Worm (Caenorhabditis elegans) whole organism, L4 larva: ENCODE results near the gene lec-1.
A peak's percentile ranks its signal among the peaks of the same experiment; 100 is the strongest.

Source experiments
- F10B5.3 ChIP-seq: sonication (generic microtip); optimal IDR thresholded peaks from 2 replicates; lab custom pipeline; 2016; ENCODE audit warnings: mild to moderate bottlenecking, missing genetic modification characterization, missing compliant biosample characterization
- T20F7.1 ChIP-seq: fragments of 200-800 bp; sonication (Bioruptor generic); optimal IDR thresholded peaks from 2 replicates; lab custom pipeline; 2018; ENCODE audit warnings: mild to moderate bottlenecking, missing genetic modification characterization, missing compliant biosample characterization
- T26A8.4 ChIP-seq: fragments of 200-800 bp; sonication (Bioruptor generic); IDR thresholded peaks from 2 replicates; pipeline ENCODE4 v1.3.6; 2022; ENCODE audit warnings: missing genetic modification characterization, missing compliant biosample characterization
- aha-1 ChIP-seq: fragments of 150-350 bp; peaks from one replicate; lab custom pipeline; 2014; ENCODE audit warnings: missing biosample characterization, missing genetic modification characterization
- aly-2 ChIP-seq: sonication (generic microtip); optimal IDR thresholded peaks from 2 replicates; lab custom pipeline; 2018; ENCODE audit warnings: missing biosample characterization, missing genetic modification characterization
- attf-4 ChIP-seq: sonication (generic microtip); optimal IDR thresholded peaks from 3 replicates; lab custom pipeline; 2017; ENCODE audit warnings: missing biosample characterization, missing genetic modification characterization
- ceh-62 ChIP-seq: sonication (generic microtip); optimal IDR thresholded peaks from 2 replicates; lab custom pipeline; 2017; ENCODE audit warnings: missing biosample characterization, missing genetic modification characterization
- ces-1 ChIP-seq: fragments of 150-350 bp; sonication (generic microtip); optimal IDR thresholded peaks from 4 replicates; lab custom pipeline; 2014; ENCODE audit warnings: missing biosample characterization, missing genetic modification reagents, missing genetic modification characterization
- ctbp-1 ChIP-seq: fragments of 200-800 bp; sonication (Bioruptor generic); IDR thresholded peaks from 2 replicates; pipeline ENCODE4 v1.3.6; 2022; ENCODE audit warnings: missing genetic modification reagents, missing genetic modification characterization, missing compliant biosample characterization
- dmd-6 ChIP-seq: fragments of 200-800 bp; sonication (Bioruptor generic); IDR thresholded peaks from 2 replicates; pipeline ENCODE4 v1.3.6; 2022; ENCODE audit warnings: missing genetic modification reagents, missing genetic modification characterization, missing compliant biosample characterization
- dve-1 ChIP-seq: sonication (generic microtip); optimal IDR thresholded peaks from 2 replicates; lab custom pipeline; 2017; ENCODE audit warnings: antibody characterized with exemption, mild to moderate bottlenecking, missing genetic modification characterization, missing compliant biosample characterization; ENCODE audit not compliant: insufficient read depth
- fkh-10 ChIP-seq: fragments of 150-350 bp; optimal IDR thresholded peaks from 2 replicates; lab custom pipeline; 2014; ENCODE audit warnings: missing biosample characterization, missing genetic modification reagents, missing genetic modification characterization
- gei-8 ChIP-seq: fragments of 200-800 bp; sonication (Bioruptor generic); optimal IDR thresholded peaks from 2 replicates; lab custom pipeline; 2018; ENCODE audit warnings: mild to moderate bottlenecking, missing genetic modification characterization, missing compliant biosample characterization
- hlh-11 ChIP-seq: fragments of 200-800 bp; sonication (Bioruptor generic); optimal IDR thresholded peaks from 2 replicates; lab custom pipeline; 2018; ENCODE audit warnings: mild to moderate bottlenecking, missing genetic modification characterization, missing compliant biosample characterization
- hlh-30 ChIP-seq: sonication (generic microtip); optimal IDR thresholded peaks from 2 replicates; lab custom pipeline; 2017; ENCODE audit warnings: antibody characterized with exemption, mild to moderate bottlenecking, missing genetic modification characterization, missing compliant biosample characterization; ENCODE audit not compliant: insufficient read depth
- lim-7 ChIP-seq: fragments of 200-800 bp; sonication (Bioruptor generic); IDR thresholded peaks from 2 replicates; pipeline ENCODE4 v1.3.6; 2022; ENCODE audit warnings: missing genetic modification characterization, missing compliant biosample characterization
- lin-1 ChIP-seq: fragments of 200-800 bp; sonication (Bioruptor generic); IDR thresholded peaks from 2 replicates; pipeline ENCODE4 v1.3.6; 2022; ENCODE audit warnings: missing genetic modification reagents, missing genetic modification characterization, missing compliant biosample characterization
- lin-15B ChIP-seq: fragments of 150-350 bp; sonication (generic microtip); optimal IDR thresholded peaks from 3 replicates; lab custom pipeline; 2014; ENCODE audit warnings: missing biosample characterization, missing genetic modification characterization
- lin-39 ChIP-seq: fragments of 150-350 bp; optimal IDR thresholded peaks from 2 replicates; lab custom pipeline; 2014; ENCODE audit warnings: missing biosample characterization, missing genetic modification reagents, missing genetic modification characterization
- lir-3 ChIP-seq: sonication (generic microtip); optimal IDR thresholded peaks from 2 replicates; lab custom pipeline; 2016; ENCODE audit warnings: mild to moderate bottlenecking, missing genetic modification characterization, missing compliant biosample characterization
- madf-9 ChIP-seq: fragments of 200-800 bp; sonication (Bioruptor generic); conservative IDR thresholded peaks from 2 replicates; pipeline ENCODE4 v1.3.6; 2022; ENCODE audit warnings: missing genetic modification reagents, missing genetic modification characterization, missing compliant biosample characterization
- mdl-1 ChIP-seq, 2 experiments: fragments of 150-350 bp in 1 of 2; sonication (generic microtip) in 1 of 2; optimal IDR thresholded peaks; 2 replicates each; lab custom pipeline; 2014 to 2017; ENCODE audit warnings: missing biosample characterization in 2 of 2, missing genetic modification characterization in 2 of 2
- mes-2 ChIP-seq: sonication (generic microtip); optimal IDR thresholded peaks from 2 replicates; lab custom pipeline; 2016; ENCODE audit warnings: missing genotype, mild to moderate bottlenecking, missing genetic modification characterization, missing compliant biosample characterization; ENCODE audit not compliant: poor library complexity, severe bottlenecking
- mxl-3 ChIP-seq: fragments of 200-800 bp; sonication (Bioruptor generic); optimal IDR thresholded peaks from 2 replicates; lab custom pipeline; 2018; ENCODE audit warnings: mild to moderate bottlenecking, missing genetic modification characterization, missing compliant biosample characterization
- nhr-237 ChIP-seq: sonication (generic microtip); optimal IDR thresholded peaks from 2 replicates; lab custom pipeline; 2017; ENCODE audit warnings: missing biosample characterization, missing genetic modification characterization
- nhr-28 ChIP-seq: fragments of 150-350 bp; optimal IDR thresholded peaks from 2 replicates; lab custom pipeline; 2014; ENCODE audit warnings: missing biosample characterization, missing genetic modification characterization
- nhr-6 ChIP-seq: fragments of 150-350 bp; optimal IDR thresholded peaks from 2 replicates; lab custom pipeline; 2014; ENCODE audit warnings: missing biosample characterization, missing genetic modification characterization
- pha-4 ChIP-seq, 2 experiments: fragments of 150-350 bp in 1 of 2; fragments of 200-800 bp in 1 of 2; sonication (Bioruptor generic) in 1 of 2; IDR thresholded peaks in 1 of 2; optimal IDR thresholded peaks in 1 of 2; 2 replicates each; pipeline versions ENCODE4 v1.3.6 to Lab custom; 2014 to 2022; ENCODE audit warnings: missing genetic modification characterization in 2 of 2, missing genetic modification reagents in 2 of 2, missing biosample characterization in 1 of 2, missing compliant biosample characterization in 1 of 2
- php-3 ChIP-seq: fragments of 200-800 bp; sonication (Bioruptor generic); IDR thresholded peaks from 2 replicates; pipeline ENCODE4 v1.3.6; 2022; ENCODE audit warnings: missing genetic modification reagents, missing genetic modification characterization, missing compliant biosample characterization
- pqm-1 ChIP-seq: sonication (generic microtip); optimal IDR thresholded peaks from 2 replicates; lab custom pipeline; 2017; ENCODE audit warnings: missing biosample characterization, missing genetic modification characterization
- sdz-12 ChIP-seq: fragments of 200-800 bp; sonication (Bioruptor generic); optimal IDR thresholded peaks from 2 replicates; lab custom pipeline; 2018; ENCODE audit warnings: mild to moderate bottlenecking, missing genetic modification characterization, missing compliant biosample characterization
- set-16 ChIP-seq: fragments of 200-800 bp; sonication (Bioruptor generic); IDR thresholded peaks from 2 replicates; pipeline ENCODE4 v1.3.6; 2022; ENCODE audit warnings: missing genetic modification reagents, missing genetic modification characterization, missing compliant biosample characterization
- spr-3 ChIP-seq: fragments of 200-800 bp; sonication (Bioruptor generic); optimal IDR thresholded peaks from 2 replicates; lab custom pipeline; 2018; ENCODE audit warnings: mild to moderate bottlenecking, missing genetic modification characterization, missing compliant biosample characterization
- tag-97 ChIP-seq: fragments of 200-800 bp; sonication (Bioruptor generic); IDR thresholded peaks from 2 replicates; pipeline ENCODE4 v1.3.6; 2022; ENCODE audit warnings: missing genetic modification characterization, missing compliant biosample characterization
- unc-130 ChIP-seq: sonication (generic microtip); optimal IDR thresholded peaks from 2 replicates; lab custom pipeline; 2016; ENCODE audit warnings: missing genetic modification reagents, missing genetic modification characterization, missing compliant biosample characterization
- unc-62 ChIP-seq, 3 experiments: fragments of 150-350 bp in 1 of 3; sonication (generic microtip); optimal IDR thresholded peaks in 2 of 3; peaks in 1 of 3; 1 replicate in 1 of 3; 2 replicates in 2 of 3; lab custom pipeline; 2014 to 2017; ENCODE audit warnings: missing biosample characterization in 3 of 3, missing genetic modification characterization in 3 of 3, missing genetic modification reagents in 3 of 3, missing genotype in 1 of 3
- zip-2 ChIP-seq: fragments of 150-350 bp; optimal IDR thresholded peaks from 2 replicates; lab custom pipeline; 2014; ENCODE audit warnings: missing biosample characterization, missing genetic modification characterization
- ztf-7 ChIP-seq: fragments of 150-350 bp; optimal IDR thresholded peaks from 2 replicates; lab custom pipeline; 2014; ENCODE audit warnings: missing biosample characterization, missing genetic modification characterization

Gene lec-1

ce11 chrII:13195163-13195562 lies at the start of gene lec-1 (continued):
- TF ChIP-seq lin-15B (tag; lab: Kevin White, UChicago) (no peak), nhr-28 (tag; lab: Kevin White, UChicago) (peak; percentile 63), php-3 (GFP tag; lab: Robert Waterston, UW) (no peak)

ce11 chrII:13148247-13148646 lies 47.1 kb upstream of the lec-1 start:
- TF ChIP-seq nhr-28 (tag; lab: Kevin White, UChicago): peak; percentile 30
- TF ChIP-seq aha-1 (tag; lab: Kevin White, UChicago): peak; percentile 5
- TF ChIP-seq lir-3 (tag; lab: Kevin White, UChicago): no peak

ce11 chrII:13149965-13150364 lies 45.4 kb upstream of the lec-1 start:
- TF ChIP-seq dve-1 (tag; lab: Kevin White, UChicago) (no peak), fkh-10 (GFP tag; lab: Kevin White, UChicago) (no peak), aha-1 (tag; lab: Kevin White, UChicago) (peak; percentile 84), unc-62 (GFP tag; optimal IDR thresholded peaks at IDR 0.05 in 1 of 2; lab: Kevin White, UChicago) (peak in 1 of 2 experiments; percentile 80), unc-62 (tag; optimal IDR thresholded peaks at IDR 0.05; lab: Kevin White, UChicago) (no peak), pqm-1 (tag; lab: Kevin White, UChicago) (no peak), F10B5.3 (tag; lab: Kevin White, UChicago) (no peak), nhr-28 (tag; lab: Kevin White, UChicago) (peak; percentile 80), lin-15B (tag; lab: Kevin White, UChicago) (no peak), dmd-6 (GFP tag; lab: Robert Waterston, UW) (0 out of 2 replicates have a peak, but pooled peaks have one; percentile 18), lin-1 (GFP tag; lab: Robert Waterston, UW) (no peak), ces-1 (GFP tag; lab: Kevin White, UChicago) (no peak), hlh-11 (tag; lab: Kevin White, UChicago) (peak; percentile 29), hlh-30 (tag; lab: Kevin White, UChicago) (peak; percentile 16), unc-130 (no peak), ceh-62 (tag; lab: Kevin White, UChicago) (no peak), pha-4 (GFP tag; IDR thresholded peaks at IDR 0.05; lab: Robert Waterston, UW) (no peak), pha-4 (tag; optimal IDR thresholded peaks at IDR 0.05; lab: Kevin White, UChicago) (no peak), aly-2 (tag; lab: Kevin White, UChicago) (no peak), mxl-3 (GFP tag; lab: Kevin White, UChicago) (peak; percentile 12), zip-2 (tag; lab: Kevin White, UChicago) (no peak), sdz-12 (GFP tag; lab: Kevin White, UChicago) (no peak)
- TF ChIP-seq, all 104 proteins: peak for 7

- TF ChIP-seq tag-97 (GFP tag; lab: Robert Waterston, UW): no peak
- TF ChIP-seq aha-1 (tag; lab: Kevin White, UChicago): peak; percentile 32
- peak; percentile 81 for TF ChIP-seq set-16 (GFP tag; lab: Robert Waterston, UW)
Observed at ce11 chrII:13152409-13152808, 42.9 kb upstream of the lec-1 start.

ce11 chrII:13153299-13153698 lies 42.0 kb upstream of the lec-1 start, which contains the start of gene spe-18:
TSS of gene spe-18 (minus strand) at chrII:13153399.
- TF ChIP-seq gei-8 (GFP tag; lab: Kevin White, UChicago): no peak
- no peak for TF ChIP-seq madf-9 (GFP tag; lab: Robert Waterston, UW)
- TF ChIP-seq lin-39 (tag; lab: Kevin White, UChicago): no peak
- TF ChIP-seq T26A8.4 (GFP tag; lab: Robert Waterston, UW): no peak
- no peak for TF ChIP-seq sdz-12 (GFP tag; lab: Kevin White, UChicago)
- TF ChIP-seq ztf-7 (tag; lab: Kevin White, UChicago): no peak
- TF ChIP-seq set-16 (GFP tag; lab: Robert Waterston, UW): no peak
- no peak for TF ChIP-seq ctbp-1 (GFP tag; lab: Robert Waterston, UW)
- no peak for TF ChIP-seq spr-3 (GFP tag; lab: Kevin White, UChicago)
- TF ChIP-seq T20F7.1 (GFP tag; lab: Kevin White, UChicago): no peak
- TF ChIP-seq mdl-1 (tag; optimal IDR thresholded peaks at IDR 0.05; lab: Kevin White, UChicago): no peak
- TF ChIP-seq attf-4 (tag; lab: Kevin White, UChicago): no peak
- TF ChIP-seq nhr-6 (tag; lab: Kevin White, UChicago): no peak
- no peak for TF ChIP-seq lim-7 (GFP tag; lab: Robert Waterston, UW)
- TF ChIP-seq mes-2 (tag; lab: Kevin White, UChicago): no peak
- no peak for TF ChIP-seq nhr-237
